Fruit fly (Drosophila melanogaster) whole organism, pupa: ENCODE results near the gene CG43678.

Experiments used
- CG34367 ChIP-seq: fragments of 200-800 bp; sonication (Bioruptor generic); optimal IDR thresholded peaks from 2 replicates; lab custom pipeline; 2018; ENCODE audit warnings: missing biosample characterization, mild to moderate bottlenecking, missing genetic modification characterization
- CG4496 ChIP-seq: fragments of 200-800 bp; sonication (Bioruptor generic); IDR thresholded peaks from 3 replicates; pipeline ENCODE4 v1.3.6; 2022; ENCODE audit warnings: missing biosample characterization, missing genetic modification characterization

DNA sequence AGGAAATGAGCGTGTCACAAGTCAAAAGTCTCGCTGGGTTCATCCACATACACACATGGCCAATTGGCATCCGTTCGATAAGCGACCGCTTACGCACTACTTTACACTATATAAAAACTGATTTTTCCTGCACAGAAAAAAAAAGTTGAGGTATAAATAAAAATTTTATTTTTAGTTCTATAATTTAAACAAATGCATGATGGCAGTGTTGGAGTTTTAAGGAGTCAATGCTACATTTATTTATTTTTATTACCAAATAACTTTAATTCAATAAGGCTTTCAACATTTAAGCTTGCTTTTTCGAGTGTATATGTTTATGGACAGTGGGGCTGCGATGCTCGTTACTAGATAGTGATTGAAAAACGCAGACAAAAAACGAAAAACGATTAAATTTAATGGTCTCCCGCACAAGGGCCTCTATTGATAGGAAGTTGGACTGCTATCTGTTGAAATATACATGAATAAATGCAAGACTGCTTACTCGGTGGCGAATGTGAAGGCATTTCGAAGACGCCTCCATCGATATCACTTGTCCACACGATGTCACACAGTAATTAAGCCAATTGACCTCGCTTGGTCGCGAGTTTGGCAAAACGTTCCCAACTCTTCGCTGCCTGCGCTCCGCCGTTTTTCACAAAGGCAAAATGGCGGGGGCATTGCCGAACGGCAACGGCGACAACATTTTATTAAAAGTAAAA, 37.5 kb downstream of the CG43678 start:
- TF ChIP-seq CG4496 (GFP tag; lab: Robert Waterston, UW) (peak; percentile 87), CG34367 (tag; lab: Kevin White, UChicago) (peak; percentile 78)
